Worm (Caenorhabditis elegans) whole organism, L4/young adult: Measurements from ENCODE around the gene T25D1.3.

Experiments
- dao-5 ChIP-seq: sonication (generic microtip); optimal IDR thresholded peaks from 2 replicates; lab custom pipeline; 2016; ENCODE audit warnings: missing genotype, missing genetic modification characterization, moderate library complexity, missing compliant biosample characterization
- him-1 ChIP-seq: sonication (generic microtip); optimal IDR thresholded peaks from 2 replicates; lab custom pipeline; 2016; ENCODE audit warnings: missing genotype, missing genetic modification reagents, missing genetic modification characterization, missing compliant biosample characterization

- no peak for TF ChIP-seq him-1 (tag; lab: Kevin White, UChicago)
- TF ChIP-seq dao-5 (tag; lab: Kevin White, UChicago): no peak
These were observed 40.2 kb downstream of the T25D1.3 start for ce11 chrX:16545641-16546040.
